7 worm cellular contexts compared by ENCODE assay signal in the genomic region with DNA sequence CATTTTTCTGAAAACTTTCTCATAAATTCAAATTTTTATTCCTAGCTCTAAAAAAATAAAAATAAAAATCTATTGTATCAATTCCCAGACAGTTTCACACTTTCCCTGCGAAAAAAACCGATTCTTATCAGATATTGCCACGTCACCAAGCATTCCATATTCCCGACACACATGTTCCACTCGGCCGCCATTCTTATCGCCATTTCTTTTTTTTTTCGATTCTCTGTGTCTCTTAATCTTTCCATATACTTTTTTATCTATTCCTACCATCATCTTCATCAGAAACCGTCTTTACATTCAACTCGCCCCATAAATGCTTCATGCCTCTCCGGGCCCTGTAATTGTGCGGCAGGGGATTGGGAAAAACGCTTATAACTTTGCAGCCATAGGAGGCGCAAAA.
A peak's percentile ranks its signal among the peaks of the same experiment; 100 is the strongest.
TF ChIP-seq lines count a peak whose summit lies in the region.

No protein-coding gene starts in this region.

TF ChIP-seq in whole organism, L1 larva, 84 proteins besides CTCF, POLR2A, EP300 and RAD21 (continues in another document):
- TF ChIP-seq vab-15 (tag; optimal IDR thresholded peaks at IDR 0.05; lab: Kevin White, UChicago) (no peak), nhr-20 (tag; optimal IDR thresholded peaks at IDR 0.05; lab: Kevin White, UChicago) (no peak), ceh-8 (GFP tag; optimal IDR thresholded peaks at IDR 0.05; lab: Kevin White, UChicago) (no peak), efl-3 (GFP tag; optimal IDR thresholded peaks at IDR 0.05; lab: Kevin White, UChicago) (no peak), fos-1 (tag; optimal IDR thresholded peaks at IDR 0.05; lab: Kevin White, UChicago) (no peak), pqm-1 (tag; optimal IDR thresholded peaks at IDR 0.05; lab: Kevin White, UChicago) (no peak), tlp-1 (tag; optimal IDR thresholded peaks at IDR 0.05; lab: Kevin White, UChicago) (no peak), elt-2 (tag; optimal IDR thresholded peaks at IDR 0.05; lab: Kevin White, UChicago) (peak; percentile 60), ama-1 (optimal IDR thresholded peaks at IDR 0.05; lab: Kevin White, UChicago) (no peak), tbx-2 (tag; optimal IDR thresholded peaks at IDR 0.05; lab: Kevin White, UChicago) (no peak), mab-9 (GFP tag; IDR thresholded peaks at IDR 0.05; lab: Robert Waterston, UW) (no peak), hlh-4 (tag; optimal IDR thresholded peaks at IDR 0.05; lab: Kevin White, UChicago) (no peak), C04F5.9 (tag; optimal IDR thresholded peaks at IDR 0.05; lab: Kevin White, UChicago) (no peak)

TF ChIP-seq in whole organism, L2 larva, 48 proteins besides CTCF, POLR2A, EP300 and RAD21 (continues in another document):
- TF ChIP-seq skn-1 (tag; optimal IDR thresholded peaks at IDR 0.05; lab: Kevin White, UChicago) (no peak), crh-2 (tag; optimal IDR thresholded peaks at IDR 0.05; lab: Kevin White, UChicago) (peak; percentile 94), fos-1 (tag; optimal IDR thresholded peaks at IDR 0.05; lab: Kevin White, UChicago) (peak; percentile 82), nhr-21 (tag; optimal IDR thresholded peaks at IDR 0.05; lab: Kevin White, UChicago) (no peak), C34F6.9 (tag; optimal IDR thresholded peaks at IDR 0.05; lab: Kevin White, UChicago) (no peak), nhr-77 (tag; optimal IDR thresholded peaks at IDR 0.05; lab: Kevin White, UChicago) (no peak), zag-1 (tag; optimal IDR thresholded peaks at IDR 0.05; lab: Kevin White, UChicago) (no peak), F13H6.1 (tag; optimal IDR thresholded peaks at IDR 0.05; lab: Kevin White, UChicago) (peak; percentile 2), sma-9 (GFP tag; optimal IDR thresholded peaks at IDR 0.05; lab: Kevin White, UChicago) (no peak), sma-9 (tag; optimal IDR thresholded peaks at IDR 0.05; lab: Kevin White, UChicago) (no peak), lin-39 (tag; optimal IDR thresholded peaks at IDR 0.05; lab: Kevin White, UChicago) (no peak), blmp-1 (tag; optimal IDR thresholded peaks at IDR 0.05; lab: Kevin White, UChicago; ENCODE audit: insufficient read depth) (peak; percentile 27), nhr-6 (tag; optimal IDR thresholded peaks at IDR 0.05; lab: Kevin White, UChicago) (no peak)

TF ChIP-seq in whole organism, L3 larva, 47 proteins besides CTCF, POLR2A, EP300 and RAD21 (continues in another document):
- TF ChIP-seq ztf-4 (tag; optimal IDR thresholded peaks at IDR 0.05; lab: Kevin White, UChicago) (no peak), nhr-12 (tag; optimal IDR thresholded peaks at IDR 0.05; lab: Kevin White, UChicago) (no peak), nfya-1 (tag; optimal IDR thresholded peaks at IDR 0.05; lab: Kevin White, UChicago; ENCODE audit: insufficient read depth) (no peak), unc-39 (tag; optimal IDR thresholded peaks at IDR 0.05; lab: Kevin White, UChicago) (no peak), egl-5 (tag; optimal IDR thresholded peaks at IDR 0.05; lab: Kevin White, UChicago) (no peak), fkh-10 (GFP tag; optimal IDR thresholded peaks at IDR 0.05; lab: Kevin White, UChicago) (no peak), lin-39 (tag; optimal IDR thresholded peaks at IDR 0.05; lab: Kevin White, UChicago) (no peak), hmg-11 (tag; optimal IDR thresholded peaks at IDR 0.05; lab: Kevin White, UChicago) (peak; percentile 17), fos-1 (tag; optimal IDR thresholded peaks at IDR 0.05; lab: Kevin White, UChicago) (no peak), skn-1 (tag; optimal IDR thresholded peaks at IDR 0.05; lab: Kevin White, UChicago) (no peak), lsy-12 (tag; optimal IDR thresholded peaks at IDR 0.05; lab: Kevin White, UChicago) (no peak), nhr-67 (tag; optimal IDR thresholded peaks at IDR 0.05; lab: Kevin White, UChicago) (no peak), nhr-25 (tag; optimal IDR thresholded peaks at IDR 0.05; lab: Kevin White, UChicago) (no peak), nhr-11 (tag; optimal IDR thresholded peaks at IDR 0.05; lab: Kevin White, UChicago) (no peak)

TF ChIP-seq in whole organism, L4 larva, 104 proteins besides CTCF, POLR2A, EP300 and RAD21 (continues in another document):
- no peak for TF ChIP-seq daf-19 (GFP tag; conservative IDR thresholded peaks at IDR 0.05; lab: Robert Waterston, UW)
- TF ChIP-seq gei-8 (GFP tag; optimal IDR thresholded peaks at IDR 0.05; lab: Kevin White, UChicago): no peak
- TF ChIP-seq skn-1 (tag; optimal IDR thresholded peaks at IDR 0.05; lab: Kevin White, UChicago): no peak
- no peak for TF ChIP-seq lin-13 (GFP tag; optimal IDR thresholded peaks at IDR 0.05; lab: Kevin White, UChicago)
- TF ChIP-seq nhr-28 (tag; optimal IDR thresholded peaks at IDR 0.05; lab: Kevin White, UChicago): peak; percentile 67
- TF ChIP-seq egl-43 (GFP tag; IDR thresholded peaks at IDR 0.05; lab: Robert Waterston, UW): no peak
- no peak for TF ChIP-seq F10B5.3 (tag; optimal IDR thresholded peaks at IDR 0.05; lab: Kevin White, UChicago)
- no peak for TF ChIP-seq ztf-11 (tag; optimal IDR thresholded peaks at IDR 0.05; lab: Kevin White, UChicago)
- peak; percentile 88 for TF ChIP-seq dve-1 (tag; optimal IDR thresholded peaks at IDR 0.05; lab: Kevin White, UChicago; ENCODE audit: insufficient read depth)
- no peak for TF ChIP-seq duxl-1 (tag; optimal IDR thresholded peaks at IDR 0.05; lab: Kevin White, UChicago; ENCODE audit: poor library complexity)
- no peak for TF ChIP-seq egl-27 (tag; optimal IDR thresholded peaks at IDR 0.05; lab: Kevin White, UChicago)
- no peak for TF ChIP-seq tag-97 (GFP tag; IDR thresholded peaks at IDR 0.05; lab: Robert Waterston, UW)
- TF ChIP-seq lsy-2 (tag; optimal IDR thresholded peaks at IDR 0.05; lab: Kevin White, UChicago): peak in 1 of 2 experiments; percentile 8

TF ChIP-seq in whole organism, late embryonic, 69 proteins besides CTCF, POLR2A, EP300 and RAD21:
- peak; percentile 52 for TF ChIP-seq elt-2 (tag; optimal IDR thresholded peaks at IDR 0.05; lab: Kevin White, UChicago)
- no peak for TF ChIP-seq pros-1 (tag; optimal IDR thresholded peaks at IDR 0.05; lab: Kevin White, UChicago)

TF ChIP-seq in whole organism, mixed stage, embryonic, 35 proteins besides CTCF, POLR2A, EP300 and RAD21:
- TF ChIP-seq mab-5 (tag; optimal IDR thresholded peaks at IDR 0.05; lab: Kevin White, UChicago) (no peak), ces-1 (GFP tag; optimal IDR thresholded peaks at IDR 0.05; lab: Kevin White, UChicago) (no peak), elt-1 (tag; optimal IDR thresholded peaks at IDR 0.05; lab: Kevin White, UChicago; ENCODE audit: borderline replicate concordance, insufficient read depth) (peak; percentile 56), unc-120 (tag; optimal IDR thresholded peaks at IDR 0.05; lab: Kevin White, UChicago; ENCODE audit: poor library complexity, severe bottlenecking) (no peak)

TF ChIP-seq in whole organism, young adult, 124 proteins besides CTCF, POLR2A, EP300 and RAD21:
- TF ChIP-seq snpc-4 (GFP tag; optimal IDR thresholded peaks at IDR 0.05; lab: Kevin White, UChicago) (no peak), snpc-4 (tag; optimal IDR thresholded peaks at IDR 0.05; lab: Kevin White, UChicago) (peak in 2 of 4 experiments; percentile 34), nhr-80 (tag; optimal IDR thresholded peaks at IDR 0.05; lab: Kevin White, UChicago) (peak; percentile 81), hmg-1.2 (GFP tag; IDR thresholded peaks at IDR 0.05; lab: Robert Waterston, UW) (no peak), nhr-120 (GFP tag; IDR thresholded peaks at IDR 0.05; lab: Robert Waterston, UW) (no peak), somi-1 (GFP tag; optimal IDR thresholded peaks at IDR 0.05; lab: Kevin White, UChicago) (no peak), let-607 (tag; optimal IDR thresholded peaks at IDR 0.05; lab: Kevin White, UChicago) (peak; percentile 72 to 89), attf-5 (GFP tag; optimal IDR thresholded peaks at IDR 0.05; lab: Kevin White, UChicago) (peak; percentile 29)
